Fruit fly (Drosophila melanogaster) S2 (cell line): Measurements from ENCODE around the gene yl.

Experiments used
- CG8478 ChIP-seq: fragments of >200 bp; optimal IDR thresholded peaks from 2 replicates; lab custom pipeline; 2018
- CTCF ChIP-seq, 2 experiments: fragments of >200 bp; optimal IDR thresholded peaks; 2 replicates each; lab custom pipeline; 2018

The yl gene

dm6 chrX:14191918-14192317 is 1.1 kb upstream of the yl start, which contains the start of gene CG13403:
TSS of gene CG13403 (minus strand) at chrX:14192018.
- TF ChIP-seq CTCF (optimal IDR thresholded peaks at IDR 0.05; lab: Kevin White, UChicago) (no peak), CG8478 (no peak)

dm6 chrX:14199967-14200531 is 7.0 kb downstream of the yl start, which contains the start of gene CG11590:
TSS of gene CG11590 (plus strand) at chrX:14200178.
- TF ChIP-seq CG8478 (no peak), CTCF (optimal IDR thresholded peaks at IDR 0.05; lab: Kevin White, UChicago) (no peak)

- TF ChIP-seq CTCF (optimal IDR thresholded peaks at IDR 0.05; lab: Kevin White, UChicago) (no peak), CG8478 (no peak)
These were observed 8.2 kb downstream of the yl start, which contains the start of gene Prp16 for dm6 chrX:14201178-14201577. TSS of gene Prp16 (plus strand) at chrX:14201362.

dm6 chrX:14208426-14209208 is 15.6 kb downstream of the yl start:
- no peak for TF ChIP-seq CG8478
- TF ChIP-seq CTCF (optimal IDR thresholded peaks at IDR 0.05; lab: Kevin White, UChicago): no peak

- TF ChIP-seq CTCF (optimal IDR thresholded peaks at IDR 0.05; lab: Kevin White, UChicago): no peak
- TF ChIP-seq CG8478: no peak
These were observed 16.3 kb downstream of the yl start for dm6 chrX:14209209-14209781.

- no peak for TF ChIP-seq CG8478
- TF ChIP-seq CTCF (optimal IDR thresholded peaks at IDR 0.05; lab: Kevin White, UChicago): no peak
These were observed 18.4 kb downstream of the yl start for dm6 chrX:14211250-14211944.

- no peak for TF ChIP-seq CG8478
- TF ChIP-seq CTCF (optimal IDR thresholded peaks at IDR 0.05; lab: Kevin White, UChicago): no peak
These were observed 19.3 kb downstream of the yl start for dm6 chrX:14212147-14212792.

- no peak for TF ChIP-seq CTCF (optimal IDR thresholded peaks at IDR 0.05; lab: Kevin White, UChicago)
- no peak for TF ChIP-seq CG8478
These were observed 20.6 kb downstream of the yl start for dm6 chrX:14213509-14214154.

dm6 chrX:14214505-14215449 is 21.8 kb downstream of the yl start:
- TF ChIP-seq CTCF (optimal IDR thresholded peaks at IDR 0.05; lab: Kevin White, UChicago) (no peak), CG8478 (no peak)

dm6 chrX:14215834-14216233 is 22.8 kb downstream of the yl start:
- TF ChIP-seq CTCF (optimal IDR thresholded peaks at IDR 0.05; lab: Kevin White, UChicago): no peak
- TF ChIP-seq CG8478: no peak

dm6 chrX:14216844-14217243 is 23.8 kb downstream of the yl start:
- no peak for TF ChIP-seq CTCF (optimal IDR thresholded peaks at IDR 0.05; lab: Kevin White, UChicago)
- no peak for TF ChIP-seq CG8478

dm6 chrX:14218045-14218483 is 25.1 kb downstream of the yl start:
- TF ChIP-seq CG8478 (no peak), CTCF (optimal IDR thresholded peaks at IDR 0.05; lab: Kevin White, UChicago) (no peak)

- TF ChIP-seq CTCF (optimal IDR thresholded peaks at IDR 0.05; lab: Kevin White, UChicago): no peak
- TF ChIP-seq CG8478: no peak
These were observed 28.2 kb downstream of the yl start for dm6 chrX:14221182-14221581.
